Worm (Caenorhabditis elegans) whole organism, mixed stage, embryonic: ENCODE measurements around the gene clec-86.

Experiments used
- blmp-1 ChIP-seq: fragments of 150-350 bp; optimal IDR thresholded peaks from 2 replicates; lab custom pipeline; 2014; ENCODE audit warnings: missing biosample characterization, missing genetic modification characterization
- ces-1 ChIP-seq: fragments of 150-350 bp; optimal IDR thresholded peaks from 2 replicates; lab custom pipeline; 2014; ENCODE audit warnings: missing biosample characterization, missing genetic modification reagents, missing genetic modification characterization
- elt-1 ChIP-seq: sonication (generic microtip); optimal IDR thresholded peaks from 2 replicates; lab custom pipeline; 2017; ENCODE audit warnings: missing genetic modification characterization, mild to moderate bottlenecking, missing compliant biosample characterization, antibody characterized with exemption, moderate library complexity, borderline replicate concordance; ENCODE audit not compliant: insufficient read depth
- elt-3 ChIP-seq: fragments of 150-350 bp; optimal IDR thresholded peaks from 2 replicates; lab custom pipeline; 2014; ENCODE audit warnings: missing biosample characterization, missing genetic modification characterization
- flh-1 ChIP-seq: fragments of 200-800 bp; sonication (Bioruptor generic); optimal IDR thresholded peaks from 2 replicates; lab custom pipeline; 2018; ENCODE audit warnings: mild to moderate bottlenecking, missing genetic modification characterization, moderate library complexity, missing compliant biosample characterization
- lsy-2 ChIP-seq: fragments of 150-350 bp; optimal IDR thresholded peaks from 2 replicates; lab custom pipeline; 2014; ENCODE audit warnings: missing biosample characterization, missing genetic modification characterization
- mab-5 ChIP-seq: fragments of 150-350 bp; optimal IDR thresholded peaks from 2 replicates; lab custom pipeline; 2014; ENCODE audit warnings: missing biosample characterization, missing genetic modification characterization
- nhr-237 ChIP-seq: fragments of 150-350 bp; optimal IDR thresholded peaks from 2 replicates; lab custom pipeline; 2014; ENCODE audit warnings: missing biosample characterization, missing genetic modification characterization
- nhr-76 ChIP-seq: sonication (generic microtip); optimal IDR thresholded peaks from 2 replicates; lab custom pipeline; 2017; ENCODE audit warnings: missing biosample characterization, missing genetic modification characterization
- pha-4 ChIP-seq: fragments of 150-350 bp; optimal IDR thresholded peaks from 2 replicates; lab custom pipeline; 2018; ENCODE audit warnings: missing biosample characterization, missing genetic modification reagents, missing genetic modification characterization
- sem-2 ChIP-seq: fragments of 200-800 bp; sonication (Bioruptor generic); optimal IDR thresholded peaks from 2 replicates; lab custom pipeline; 2018; ENCODE audit warnings: mild to moderate bottlenecking, missing genetic modification characterization, missing compliant biosample characterization
- snpc-4 ChIP-seq: fragments of 150-350 bp; optimal IDR thresholded peaks from 2 replicates; lab custom pipeline; 2014; ENCODE audit warnings: missing biosample characterization, missing genetic modification characterization
- tbx-8 ChIP-seq: fragments of 200-800 bp; sonication (Bioruptor generic); optimal IDR thresholded peaks from 2 replicates; lab custom pipeline; 2018; ENCODE audit warnings: mild to moderate bottlenecking, missing genetic modification characterization, moderate library complexity, missing compliant biosample characterization

ce11 chrX:7181627-7182026 lies 42.0 kb downstream of the clec-86 start:
- TF ChIP-seq pha-4 (tag; lab: Kevin White, UChicago) (peak; percentile 86), sem-2 (GFP tag; lab: Kevin White, UChicago) (no peak), nhr-237 (tag; lab: Kevin White, UChicago) (peak; percentile 92), elt-3 (tag; lab: Kevin White, UChicago) (peak; percentile 72), lsy-2 (tag; lab: Kevin White, UChicago) (peak; percentile 37), mab-5 (no peak), snpc-4 (tag; lab: Kevin White, UChicago) (no peak), blmp-1 (tag; lab: Kevin White, UChicago) (no peak), tbx-8 (GFP tag; lab: Kevin White, UChicago) (no peak), flh-1 (GFP tag; lab: Kevin White, UChicago) (no peak), elt-1 (tag; lab: Kevin White, UChicago) (no peak), nhr-76 (tag; lab: Kevin White, UChicago) (no peak), ces-1 (peak; percentile 19)
